Fruit fly (Drosophila melanogaster) whole organism: ENCODE results near the gene CG15465.

Experiments
- CG8478 ChIP-seq: fragments of >200 bp; optimal IDR thresholded peaks from 2 replicates; lab custom pipeline; 2018; ENCODE audit warnings: inconsistent platforms
- EcR ChIP-seq, 2 experiments: fragments of >200 bp; optimal IDR thresholded peaks; 2 replicates each; lab custom pipeline; 2017; ENCODE audit warnings: missing biosample characterization in 2 of 2, missing genetic modification characterization in 2 of 2, missing genetic modification reagents in 2 of 2
- pan ChIP-seq: fragments of >200 bp; optimal IDR thresholded peaks from 2 replicates; lab custom pipeline; 2017

DNA sequence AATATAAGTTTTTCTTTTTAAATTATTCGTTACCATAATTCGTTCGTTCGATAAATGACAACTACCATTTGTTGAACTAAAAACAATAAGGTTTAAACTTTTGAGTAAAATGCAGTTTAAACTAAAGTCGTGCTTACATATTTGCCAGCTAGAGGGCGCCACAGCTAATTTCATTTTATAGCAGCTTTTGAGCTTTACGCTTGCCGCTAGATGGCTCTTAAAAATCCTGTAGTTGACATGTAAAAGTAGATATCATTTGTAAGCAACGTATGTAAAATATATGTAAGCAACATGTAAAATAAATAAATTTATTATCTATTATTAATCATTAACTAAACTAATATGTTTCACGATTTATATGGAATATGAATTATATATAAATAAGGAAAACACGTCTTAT lies 204.1 kb downstream of the CG15465 start:
- TF ChIP-seq pan (lab: Kevin White, UChicago) (no peak), CG8478 (lab: Kevin White, UChicago) (no peak), EcR (GFP tag; optimal IDR thresholded peaks at IDR 0.05; lab: Kevin White, UChicago) (no peak)
